Fruit fly (Drosophila melanogaster): ENCODE measurements around the gene CG9663.

DNA sequence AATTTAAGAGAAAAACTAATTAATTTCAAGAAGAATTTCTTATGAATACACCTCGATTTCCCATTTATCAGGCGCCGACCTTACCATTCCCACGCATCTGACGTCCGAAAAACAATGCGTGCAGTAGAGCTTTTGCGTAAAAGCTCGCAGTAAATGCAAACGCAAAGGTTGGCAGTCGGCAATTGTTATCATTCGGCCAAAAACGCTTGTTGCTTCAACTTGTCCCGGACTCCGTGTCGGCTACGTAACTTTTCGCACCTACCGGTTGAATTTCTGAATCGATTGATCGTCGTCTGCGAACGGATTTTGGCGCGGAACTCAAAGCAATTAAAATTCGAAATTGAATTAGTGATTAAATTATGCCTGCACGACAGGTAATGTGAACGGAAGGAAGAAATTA is 963 bp upstream of the CG9663 start, which contains the start of gene CG3277:
- TF ChIP-seq CG8478 (optimal IDR thresholded peaks at IDR 0.05), result no peak
- no peak for TF ChIP-seq CTCF (optimal IDR thresholded peaks at IDR 0.05)

Measured in S2 (cell line).